Fruit fly (Drosophila melanogaster): ENCODE results near the gene CG17776.

The CG17776 gene

dm6 chrX:2194208-2195094 lies 9.9 kb downstream of the CG17776 start (continued):
- TF ChIP-seq stwl (tag; optimal IDR thresholded peaks at IDR 0.05) (peak; percentile 92), CG34224 (GFP tag; IDR thresholded peaks at IDR 0.05; ENCODE audit: partially characterized antibody) (peak; percentile 44; the same call in 1 of the 3 replicates), Pdp1 (GFP tag; optimal IDR thresholded peaks at IDR 0.05) (peak in 1 of 2 experiments; percentile 17), CG13287 (GFP tag; IDR thresholded peaks at IDR 0.05; ENCODE audit: partially characterized antibody) (peak; percentile 13; the same call in 1 of the 2 replicates), CG14441 (GFP tag; IDR thresholded peaks at IDR 0.05) (0 out of 2 replicates have a peak, but pooled peaks have one; percentile 5), row (GFP tag; IDR thresholded peaks at IDR 0.05) (no peak), Adf1 (GFP tag; IDR thresholded peaks at IDR 0.05) (peak; percentile 28; the same call in 1 of the 2 replicates), CG12769 (tag; optimal IDR thresholded peaks at IDR 0.05) (peak; percentile 57), HmgZ (tag; optimal IDR thresholded peaks at IDR 0.05) (peak; percentile 11), CG10543 (GFP tag; optimal IDR thresholded peaks at IDR 0.05) (peak; percentile 58), CG18476 (GFP tag; optimal IDR thresholded peaks at IDR 0.05) (no peak), knrl (GFP tag; IDR thresholded peaks at IDR 0.05; ENCODE audit: partially characterized antibody) (no peak), sug (tag; optimal IDR thresholded peaks at IDR 0.05) (peak; percentile 94), CG3163 (GFP tag; optimal IDR thresholded peaks at IDR 0.05) (peak; percentile 3), CG9609 (GFP tag; optimal IDR thresholded peaks at IDR 0.05) (no peak)

- TF ChIP-seq Ada2b (GFP tag; IDR thresholded peaks at IDR 0.05) (0 out of 2 replicates have a peak, but pooled peaks have one; percentile 12), Med (GFP tag) (peak; percentile 40), Ets65A (GFP tag) (peak; percentile 6), Camta (GFP tag; optimal IDR thresholded peaks at IDR 0.05) (no peak), pros (GFP tag; optimal IDR thresholded peaks at IDR 0.05) (no peak), Xrp1 (GFP tag; IDR thresholded peaks at IDR 0.05) (peak; percentile 30; the same call in 1 of the 2 replicates), Fer3 (tag; optimal IDR thresholded peaks at IDR 0.05) (no peak), row (GFP tag; IDR thresholded peaks at IDR 0.05) (0 out of 3 replicates have a peak, but pooled peaks have one; percentile 8), CG1832 (GFP tag; optimal IDR thresholded peaks at IDR 0.05) (no peak), phol (tag; optimal IDR thresholded peaks at IDR 0.05) (peak; percentile 2), CG17359 (tag; optimal IDR thresholded peaks at IDR 0.05) (peak; percentile 6), hkb (optimal IDR thresholded peaks at IDR 0.05) (no peak), hkb (GFP tag; IDR thresholded peaks at IDR 0.05) (peak; percentile 39; the same call in 1 of the 2 replicates), CG8359 (GFP tag; optimal IDR thresholded peaks at IDR 0.05; ENCODE audit: borderline replicate concordance) (no peak), nmo (GFP tag; optimal IDR thresholded peaks at IDR 0.05) (peak; percentile 2), CG11504 (tag; optimal IDR thresholded peaks at IDR 0.05) (peak; percentile 24), CrebB (tag; optimal IDR thresholded peaks at IDR 0.05) (no peak), Sox102F (GFP tag; optimal IDR thresholded peaks at IDR 0.05) (peak; percentile 15), Drgx (GFP tag; IDR thresholded peaks at IDR 0.05) (peak; percentile 74), ara (GFP tag; IDR thresholded peaks at IDR 0.05) (0 out of 2 replicates have a peak, but pooled peaks have one; percentile 36), lbe (GFP tag; optimal IDR thresholded peaks at IDR 0.05) (peak; percentile 16), CG6689 (GFP tag; IDR thresholded peaks at IDR 0.05) (0 out of 2 replicates have a peak, but pooled peaks have one; percentile 26), nom (GFP tag; optimal IDR thresholded peaks at IDR 0.05) (peak; percentile 47), sens (GFP tag) (peak; percentile 49), Hr78 (GFP tag; optimal IDR thresholded peaks at IDR 0.05) (peak in 1 of 2 experiments; percentile 43), pan (optimal IDR thresholded peaks at IDR 0.05) (no peak), pan (GFP tag; optimal IDR thresholded peaks at IDR 0.05 in 1 of 2, IDR thresholded peaks at IDR 0.05 in 1 of 2) (peak in 1 of 2 experiments; percentile 24), Dbx (GFP tag; IDR thresholded peaks at IDR 0.05) (no peak), dysf (GFP tag; IDR thresholded peaks at IDR 0.05) (peak; percentile 34; the same call in 1 of the 3 replicates)
Measured at dm6 chrX:2196086-2196732, 11.7 kb downstream of the CG17776 start.
